In the genomic region with DNA sequence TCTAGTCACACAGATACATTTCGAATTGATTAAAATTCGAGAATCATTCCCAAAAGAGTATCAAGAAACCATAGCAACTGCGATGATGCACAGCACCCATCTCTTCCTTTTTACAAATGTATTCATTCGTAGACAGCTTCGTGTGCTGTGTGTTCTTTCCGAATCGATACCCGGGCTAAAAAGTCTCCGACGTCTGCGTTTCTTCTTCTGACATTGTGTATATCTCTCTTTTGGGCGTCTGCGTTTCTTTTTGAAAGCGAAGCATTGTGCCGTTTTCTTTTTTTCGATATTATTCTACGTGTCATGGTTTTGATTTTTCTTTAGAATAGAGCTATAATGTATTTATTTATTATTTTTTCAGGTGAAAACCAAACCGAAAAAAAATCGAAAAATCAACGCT, we compare ENCODE assay signal across 1 worm cellular context.
TF ChIP-seq lines count a peak whose summit lies in the region.

attf-5 (plus strand) TSS at position 362 of the 400 bp plus-strand sequence.

TF ChIP-seq in whole organism, L1 larva, 84 proteins besides CTCF, POLR2A, EP300 and RAD21 (continued from another document):
- TF ChIP-seq nhr-85 (tag; lab: Kevin White, UChicago) (no peak), nhr-90 (tag; optimal IDR thresholded peaks at IDR 0.05; lab: Kevin White, UChicago; ENCODE audit: poor library complexity) (no peak), jun-1 (tag; optimal IDR thresholded peaks at IDR 0.05; lab: Kevin White, UChicago) (no peak), ceh-8 (GFP tag; optimal IDR thresholded peaks at IDR 0.05; lab: Kevin White, UChicago) (no peak), egl-13 (tag; optimal IDR thresholded peaks at IDR 0.05; lab: Kevin White, UChicago) (no peak), ets-5 (GFP tag; IDR thresholded peaks at IDR 0.05; lab: Robert Waterston, UW) (no peak), ztf-4 (tag; optimal IDR thresholded peaks at IDR 0.05; lab: Kevin White, UChicago) (no peak), lin-35 (GFP tag; optimal IDR thresholded peaks at IDR 0.05; lab: Kevin White, UChicago) (peak in 1 of 2 experiments; percentile 33), nhr-76 (tag; optimal IDR thresholded peaks at IDR 0.05; lab: Kevin White, UChicago) (no peak), mep-1 (tag; optimal IDR thresholded peaks at IDR 0.05; lab: Kevin White, UChicago) (peak; percentile 34), nhr-19 (GFP tag; conservative IDR thresholded peaks at IDR 0.05; lab: Robert Waterston, UW) (no peak), C34B4.2 (tag; optimal IDR thresholded peaks at IDR 0.05; lab: Kevin White, UChicago) (no peak), pqm-1 (tag; optimal IDR thresholded peaks at IDR 0.05; lab: Kevin White, UChicago) (no peak), unc-30 (tag; optimal IDR thresholded peaks at IDR 0.05; lab: Kevin White, UChicago) (no peak), mdl-1 (tag; optimal IDR thresholded peaks at IDR 0.05; lab: Kevin White, UChicago) (no peak), lin-15B (tag; optimal IDR thresholded peaks at IDR 0.05; lab: Kevin White, UChicago) (no peak), ama-1 (optimal IDR thresholded peaks at IDR 0.05; lab: Kevin White, UChicago) (no peak), C16A3.4 (tag; optimal IDR thresholded peaks at IDR 0.05; lab: Kevin White, UChicago) (no peak), lin-14 (GFP tag; optimal IDR thresholded peaks at IDR 0.05; lab: Kevin White, UChicago) (no peak), zag-1 (tag; optimal IDR thresholded peaks at IDR 0.05; lab: Kevin White, UChicago) (no peak), hlh-17 (GFP tag; optimal IDR thresholded peaks at IDR 0.05; lab: Kevin White, UChicago; ENCODE audit: borderline replicate concordance) (no peak), elt-3 (tag; optimal IDR thresholded peaks at IDR 0.05; lab: Kevin White, UChicago) (no peak), F16B12.6 (tag; optimal IDR thresholded peaks at IDR 0.05; lab: Kevin White, UChicago) (no peak), mab-9 (GFP tag; IDR thresholded peaks at IDR 0.05; lab: Robert Waterston, UW) (no peak), snpc-4 (tag; optimal IDR thresholded peaks at IDR 0.05; lab: Kevin White, UChicago) (no peak), snu-23 (GFP tag; optimal IDR thresholded peaks at IDR 0.05; lab: Kevin White, UChicago) (peak; percentile 28), elt-2 (tag; optimal IDR thresholded peaks at IDR 0.05; lab: Kevin White, UChicago) (no peak), vab-15 (tag; optimal IDR thresholded peaks at IDR 0.05; lab: Kevin White, UChicago) (no peak), nhr-237 (tag; optimal IDR thresholded peaks at IDR 0.05; lab: Kevin White, UChicago) (no peak), sptf-1 (tag; optimal IDR thresholded peaks at IDR 0.05; lab: Kevin White, UChicago) (no peak), hlh-4 (tag; optimal IDR thresholded peaks at IDR 0.05; lab: Kevin White, UChicago) (no peak), pax-3 (tag; optimal IDR thresholded peaks at IDR 0.05; lab: Kevin White, UChicago) (no peak), C04F5.9 (tag; optimal IDR thresholded peaks at IDR 0.05; lab: Kevin White, UChicago) (no peak), rnt-1 (tag; optimal IDR thresholded peaks at IDR 0.05; lab: Kevin White, UChicago) (peak; percentile 29), nhr-77 (tag; optimal IDR thresholded peaks at IDR 0.05; lab: Kevin White, UChicago) (no peak), xbp-1 (tag; optimal IDR thresholded peaks at IDR 0.05; lab: Kevin White, UChicago) (peak; percentile 13), egl-27 (tag; optimal IDR thresholded peaks at IDR 0.05; lab: Kevin White, UChicago) (no peak), unc-62 (GFP tag; optimal IDR thresholded peaks at IDR 0.05; lab: Kevin White, UChicago) (no peak), ceh-88 (GFP tag; IDR thresholded peaks at IDR 0.05; lab: Robert Waterston, UW) (no peak), fkh-8 (tag; optimal IDR thresholded peaks at IDR 0.05; lab: Kevin White, UChicago) (no peak), grh-1 (GFP tag; IDR thresholded peaks at IDR 0.05; lab: Robert Waterston, UW) (no peak), efl-3 (GFP tag; optimal IDR thresholded peaks at IDR 0.05; lab: Kevin White, UChicago) (no peak)
TF ChIP-seq in whole organism, L1 larva: peak in this region for 13.
